Fruit fly (Drosophila melanogaster) whole organism, prepupa: ENCODE data around the gene CG32641.
A peak's percentile ranks its signal among the peaks of the same experiment; 100 is the strongest.
"Not testable (repeated sequence)": the region's sequence is repeated elsewhere in the genome, so short reads cannot be mapped to it uniquely, and the experiment has no call there.

ENCODE experiments used
- Blimp-1 ChIP-seq: fragments of 200-800 bp; sonication (Bioruptor generic); optimal IDR thresholded peaks from 3 replicates; lab custom pipeline; 2017; ENCODE audit warnings: missing biosample characterization, missing genetic modification characterization, mild to moderate bottlenecking, moderate library complexity, missing genetic modification reagents
- CG10631 ChIP-seq: fragments of 200-800 bp; sonication (Bioruptor generic); optimal IDR thresholded peaks from 2 replicates; lab custom pipeline; 2016; ENCODE audit warnings: missing biosample characterization, missing genetic modification characterization
- CG10669 ChIP-seq: fragments of 200-800 bp; sonication (Bioruptor generic); optimal IDR thresholded peaks from 3 replicates; lab custom pipeline; 2018; ENCODE audit warnings: missing biosample characterization, mild to moderate bottlenecking, missing genetic modification characterization, moderate library complexity
- CG11294 ChIP-seq: fragments of 200-800 bp; sonication (Bioruptor generic); IDR thresholded peaks from 2 replicates; pipeline ENCODE4 v1.3.6; 2022; ENCODE audit warnings: missing biosample characterization, missing genetic modification characterization
- CG11762 ChIP-seq: fragments of 200-800 bp; sonication (Bioruptor generic); optimal IDR thresholded peaks from 3 replicates; lab custom pipeline; 2016; ENCODE audit warnings: missing biosample characterization, missing genetic modification characterization; ENCODE audit not compliant: insufficient read depth
- CG11902 ChIP-seq: fragments of 200-800 bp; sonication (Bioruptor generic); optimal IDR thresholded peaks from 3 replicates; lab custom pipeline; 2016; ENCODE audit warnings: missing biosample characterization, missing genetic modification characterization
- CG1621 ChIP-seq: fragments of 200-800 bp; sonication (Bioruptor generic); optimal IDR thresholded peaks from 3 replicates; lab custom pipeline; 2018; ENCODE audit warnings: missing biosample characterization, mild to moderate bottlenecking, missing genetic modification characterization
- CG16779 ChIP-seq: fragments of 200-800 bp; sonication (Bioruptor generic); optimal IDR thresholded peaks from 3 replicates; lab custom pipeline; 2017; ENCODE audit warnings: missing biosample characterization, mild to moderate bottlenecking, missing genetic modification characterization
- CG3032 ChIP-seq: fragments of 200-800 bp; optimal IDR thresholded peaks from 2 replicates; lab custom pipeline; 2019; ENCODE audit warnings: missing biosample characterization, mild to moderate bottlenecking, missing genetic modification characterization, moderate library complexity
- CG31627 ChIP-seq: fragments of 200-800 bp; sonication (Bioruptor generic); optimal IDR thresholded peaks from 3 replicates; lab custom pipeline; 2016; ENCODE audit warnings: missing biosample characterization, missing genetic modification characterization
- CG34406 ChIP-seq: fragments of 200-800 bp; sonication (Bioruptor generic); optimal IDR thresholded peaks from 3 replicates; lab custom pipeline; 2016; ENCODE audit warnings: missing biosample characterization, missing genetic modification characterization
- CG3919 ChIP-seq: fragments of 200-800 bp; sonication (Bioruptor generic); optimal IDR thresholded peaks from 3 replicates; lab custom pipeline; 2016; ENCODE audit warnings: missing biosample characterization, missing genetic modification characterization
- CG4318 ChIP-seq: fragments of 200-800 bp; sonication (Bioruptor generic); optimal IDR thresholded peaks from 3 replicates; lab custom pipeline; 2017; ENCODE audit warnings: missing biosample characterization, mild to moderate bottlenecking, missing genetic modification characterization
- CG6163 ChIP-seq: fragments of 200-800 bp; sonication (Bioruptor generic); IDR thresholded peaks from 3 replicates; pipeline ENCODE4 v1.3.6; 2022; ENCODE audit warnings: missing biosample characterization, missing genetic modification characterization
- CG6276 ChIP-seq: fragments of 200-800 bp; sonication (Bioruptor generic); optimal IDR thresholded peaks from 2 replicates; lab custom pipeline; 2017; ENCODE audit warnings: missing biosample characterization, mild to moderate bottlenecking, missing genetic modification characterization
- CG6792 ChIP-seq: fragments of 200-800 bp; sonication (Bioruptor generic); optimal IDR thresholded peaks from 3 replicates; lab custom pipeline; 2016; ENCODE audit warnings: missing biosample characterization, missing genetic modification characterization
- CG6808 ChIP-seq: fragments of 200-800 bp; sonication (Bioruptor generic); optimal IDR thresholded peaks from 3 replicates; lab custom pipeline; 2017; ENCODE audit warnings: missing biosample characterization, missing genetic modification characterization, mild to moderate bottlenecking, moderate library complexity, missing genetic modification reagents
- CG6854 ChIP-seq: fragments of 200-800 bp; sonication (Bioruptor generic); optimal IDR thresholded peaks from 2 replicates; lab custom pipeline; 2017; ENCODE audit warnings: missing biosample characterization, mild to moderate bottlenecking, missing genetic modification characterization
- CG7368 ChIP-seq: fragments of 200-800 bp; sonication (Bioruptor generic); optimal IDR thresholded peaks from 3 replicates; lab custom pipeline; 2016; ENCODE audit warnings: missing biosample characterization, missing genetic modification characterization
- CG8319 ChIP-seq: fragments of 200-800 bp; sonication (Bioruptor generic); optimal IDR thresholded peaks from 3 replicates; lab custom pipeline; 2016; ENCODE audit warnings: missing biosample characterization, missing genetic modification characterization
- CG8632 ChIP-seq: fragments of 200-800 bp; sonication (Bioruptor generic); optimal IDR thresholded peaks from 3 replicates; lab custom pipeline; 2016; ENCODE audit warnings: missing biosample characterization, missing genetic modification characterization
- CG9139 ChIP-seq: fragments of 200-800 bp; sonication (Bioruptor generic); optimal IDR thresholded peaks from 3 replicates; lab custom pipeline; 2017; ENCODE audit warnings: missing biosample characterization, mild to moderate bottlenecking, missing genetic modification characterization
- Eip78C ChIP-seq: fragments of 200-800 bp; sonication (Bioruptor generic); peaks from one replicate; lab custom pipeline; 2016; ENCODE audit warnings: missing biosample characterization, missing genetic modification characterization
- Ets21C ChIP-seq: fragments of 200-800 bp; sonication (Bioruptor generic); optimal IDR thresholded peaks from 3 replicates; lab custom pipeline; 2016; ENCODE audit warnings: missing biosample characterization, missing genetic modification characterization
- Ets96B ChIP-seq: fragments of 200-800 bp; optimal IDR thresholded peaks from 2 replicates; lab custom pipeline; 2019; ENCODE audit warnings: missing biosample characterization, mild to moderate bottlenecking, missing genetic modification characterization, moderate library complexity
- Gug ChIP-seq: fragments of 200-800 bp; sonication (Bioruptor generic); IDR thresholded peaks from 2 replicates; pipeline ENCODE4 v1.3.6; 2022; ENCODE audit warnings: missing biosample characterization, missing genetic modification characterization
- Hr38 ChIP-seq: sonication (Bioruptor generic); optimal IDR thresholded peaks from 2 replicates; lab custom pipeline; 2016; ENCODE audit warnings: missing biosample characterization, missing genetic modification characterization
- Lpt ChIP-seq: fragments of 200-800 bp; sonication (Bioruptor generic); optimal IDR thresholded peaks from 3 replicates; lab custom pipeline; 2016; ENCODE audit warnings: missing biosample characterization, missing genetic modification characterization
- OdsH ChIP-seq: fragments of 200-800 bp; sonication (Bioruptor generic); optimal IDR thresholded peaks from 3 replicates; lab custom pipeline; 2016; ENCODE audit warnings: missing biosample characterization, missing genetic modification characterization
- Sox102F ChIP-seq: fragments of 200-800 bp; sonication (Bioruptor generic); optimal IDR thresholded peaks from 2 replicates; lab custom pipeline; 2016; ENCODE audit warnings: missing biosample characterization, mild to moderate bottlenecking, missing genetic modification characterization
- Sox14 ChIP-seq: fragments of 200-800 bp; sonication (Bioruptor generic); optimal IDR thresholded peaks from 3 replicates; lab custom pipeline; 2016; ENCODE audit warnings: missing biosample characterization, missing genetic modification characterization
- Sox15 ChIP-seq: fragments of 200-800 bp; sonication (Bioruptor generic); optimal IDR thresholded peaks from 3 replicates; lab custom pipeline; 2016; ENCODE audit warnings: missing biosample characterization, missing genetic modification characterization
- achi ChIP-seq: fragments of 200-800 bp; sonication (Bioruptor generic); optimal IDR thresholded peaks from 3 replicates; lab custom pipeline; 2016; ENCODE audit warnings: missing biosample characterization, missing genetic modification characterization
- acj6 ChIP-seq: fragments of 200-800 bp; sonication (Bioruptor generic); optimal IDR thresholded peaks from 3 replicates; lab custom pipeline; 2016; ENCODE audit warnings: missing biosample characterization, missing genetic modification characterization
- cyc ChIP-seq: fragments of 200-800 bp; sonication (Bioruptor generic); optimal IDR thresholded peaks from 3 replicates; lab custom pipeline; 2016; ENCODE audit warnings: missing biosample characterization, missing genetic modification characterization
- dac ChIP-seq: fragments of 200-800 bp; sonication (Bioruptor generic); optimal IDR thresholded peaks from 2 replicates; lab custom pipeline; 2017; ENCODE audit warnings: missing biosample characterization, mild to moderate bottlenecking, missing genetic modification characterization
- dsx ChIP-seq: fragments of 200-800 bp; optimal IDR thresholded peaks from 3 replicates; lab custom pipeline; 2019; ENCODE audit warnings: missing biosample characterization, mild to moderate bottlenecking, missing genetic modification characterization, moderate library complexity; ENCODE audit not compliant: poor library complexity, severe bottlenecking
- eg ChIP-seq: fragments of 200-800 bp; sonication (Bioruptor generic); IDR thresholded peaks from 3 replicates; pipeline ENCODE4 v1.3.6; 2022; ENCODE audit warnings: missing biosample characterization, missing genetic modification characterization
- esn ChIP-seq: fragments of 200-800 bp; sonication (Bioruptor generic); optimal IDR thresholded peaks from 2 replicates; lab custom pipeline; 2016; ENCODE audit warnings: missing biosample characterization, mild to moderate bottlenecking, missing genetic modification characterization, moderate library complexity
- fd59A ChIP-seq: fragments of 200-800 bp; sonication (Bioruptor generic); optimal IDR thresholded peaks from 2 replicates; lab custom pipeline; 2017; ENCODE audit warnings: missing biosample characterization, mild to moderate bottlenecking, missing genetic modification characterization, missing genetic modification reagents
- fd85E ChIP-seq: fragments of 200-800 bp; sonication (Bioruptor generic); optimal IDR thresholded peaks from 3 replicates; lab custom pipeline; 2016; ENCODE audit warnings: missing biosample characterization, missing genetic modification characterization
- fkh ChIP-seq: fragments of 200-800 bp; sonication (Bioruptor generic); optimal IDR thresholded peaks from 3 replicates; lab custom pipeline; 2017; ENCODE audit warnings: missing biosample characterization, mild to moderate bottlenecking, missing genetic modification characterization, moderate library complexity
- net ChIP-seq: fragments of 200-800 bp; sonication (Bioruptor generic); optimal IDR thresholded peaks from 3 replicates; lab custom pipeline; 2016; ENCODE audit warnings: missing biosample characterization, missing genetic modification characterization
- pdm3 ChIP-seq: fragments of 200-800 bp; sonication (Bioruptor generic); optimal IDR thresholded peaks from 3 replicates; lab custom pipeline; 2016; ENCODE audit warnings: missing biosample characterization, missing genetic modification characterization
- salr ChIP-seq, 2 experiments: fragments of 200-800 bp; sonication (Bioruptor generic); optimal IDR thresholded peaks; 3 replicates each; lab custom pipeline; 2016 to 2018; ENCODE audit warnings: missing biosample characterization in 2 of 2, missing genetic modification characterization in 2 of 2, mild to moderate bottlenecking in 1 of 2
- spab ChIP-seq: fragments of 200-800 bp; sonication (Bioruptor generic); optimal IDR thresholded peaks from 2 replicates; lab custom pipeline; 2017; ENCODE audit warnings: missing biosample characterization, mild to moderate bottlenecking, missing genetic modification characterization, missing genetic modification reagents
- topi ChIP-seq: fragments of 200-800 bp; sonication (Bioruptor generic); optimal IDR thresholded peaks from 3 replicates; lab custom pipeline; 2016; ENCODE audit warnings: missing biosample characterization, missing genetic modification characterization

CG32641 gene

DNA sequence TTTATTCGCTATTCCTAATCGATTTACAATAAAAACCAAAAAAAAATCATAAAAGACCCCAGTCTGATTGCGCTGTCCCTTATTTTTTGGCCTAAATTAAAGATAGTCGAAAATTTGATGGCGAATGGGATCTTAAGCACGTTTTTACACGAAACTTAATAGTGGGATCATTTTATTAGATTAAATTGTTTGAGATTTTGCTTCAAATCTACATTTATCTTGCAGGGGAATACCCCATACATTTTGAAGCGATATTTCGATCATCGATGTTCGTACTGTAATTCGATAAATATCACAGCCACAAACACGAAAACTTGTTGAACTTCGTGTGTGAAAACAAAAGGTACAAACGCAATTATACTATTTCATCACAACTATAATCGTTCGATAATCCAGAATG is at the start of gene CG32641:
Gene CG32641, plus strand, starts transcription at position 301 of the 400 bp plus-strand sequence.
- not testable (repeated sequence) for TF ChIP-seq dac; CG11902 (GFP tag; lab: Kevin White, UChicago); salr (GFP tag; optimal IDR thresholded peaks at IDR 0.05; lab: Kevin White, UChicago)

DNA sequence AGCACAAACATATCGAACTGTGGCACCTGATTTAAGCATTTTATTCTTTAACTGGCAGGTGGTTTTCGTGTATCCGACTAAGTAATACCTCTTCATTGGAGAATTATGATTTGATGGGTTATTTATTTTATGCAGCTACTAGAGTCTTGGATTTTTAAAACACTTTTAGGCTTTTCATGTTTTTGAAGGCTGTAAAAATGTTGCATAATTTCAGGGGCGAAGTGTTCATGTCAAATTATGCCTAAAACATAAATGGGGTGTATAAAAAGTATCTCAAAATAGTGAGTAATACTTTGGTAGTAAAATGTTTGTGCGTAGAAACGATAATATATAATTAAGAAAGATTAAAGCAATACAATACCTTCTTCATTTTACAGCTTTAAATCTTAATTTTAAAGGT is 49.5 kb upstream of the CG32641 start:
- TF ChIP-seq topi = no peak
- no peak for TF ChIP-seq CG6854 (GFP tag; lab: Kevin White, UChicago)
- no peak for TF ChIP-seq CG6808 (GFP tag; lab: Kevin White, UChicago)
- no peak for TF ChIP-seq CG8632 (GFP tag; lab: Kevin White, UChicago)
- TF ChIP-seq Ets96B (tag; lab: Kevin White, UChicago) = no peak
- TF ChIP-seq OdsH (GFP tag; lab: Kevin White, UChicago) = no peak
- no peak for TF ChIP-seq eg (GFP tag; lab: Robert Waterston, UW)
- TF ChIP-seq Sox14 = no peak
- TF ChIP-seq CG6792 (GFP tag; lab: Kevin White, UChicago) = no peak
- TF ChIP-seq CG1621 (tag; lab: Kevin White, UChicago) = no peak
- TF ChIP-seq CG6163 = no peak

DNA sequence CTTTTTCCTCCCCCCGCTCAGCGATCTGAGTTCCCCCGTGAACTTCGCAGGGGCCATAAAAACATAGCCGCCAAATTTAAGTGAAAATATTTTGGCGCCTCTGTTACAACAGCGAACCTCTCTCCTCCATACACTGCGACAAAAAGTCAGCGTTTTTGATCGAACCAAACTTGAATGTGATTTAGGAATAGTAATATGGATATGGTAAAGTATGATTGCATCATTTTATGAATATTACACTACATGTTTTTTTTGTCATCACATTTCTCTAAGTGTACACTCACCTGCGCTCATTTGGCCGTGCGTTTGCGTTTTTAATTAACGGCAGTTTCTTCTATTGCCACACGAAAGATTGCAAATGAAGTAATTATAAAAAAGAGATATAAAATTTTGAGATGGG is 48.6 kb upstream of the CG32641 start:
- peak; percentile 35 for TF ChIP-seq Sox15 (GFP tag; lab: Kevin White, UChicago)
- no peak for TF ChIP-seq Blimp-1 (GFP tag; lab: Kevin White, UChicago)
- TF ChIP-seq acj6 (GFP tag; lab: Kevin White, UChicago) = peak; percentile 47
- TF ChIP-seq cyc = peak; percentile 53
- TF ChIP-seq Eip78C (GFP tag; lab: Kevin White, UChicago) = peak; percentile 86
- peak; percentile 27 for TF ChIP-seq Lpt
- no peak for TF ChIP-seq CG6808 (GFP tag; lab: Kevin White, UChicago)
- TF ChIP-seq fkh = no peak
- TF ChIP-seq dsx (GFP tag; lab: Kevin White, UChicago) = no peak
- TF ChIP-seq CG6854 (GFP tag; lab: Kevin White, UChicago) = no peak
- TF ChIP-seq achi (GFP tag; lab: Kevin White, UChicago) = peak; percentile 56
- no peak for TF ChIP-seq CG10631 (GFP tag; lab: Kevin White, UChicago)
- no peak for TF ChIP-seq CG9139 (GFP tag; lab: Kevin White, UChicago)
- no peak for TF ChIP-seq CG1621 (tag; lab: Kevin White, UChicago)
- no peak for TF ChIP-seq CG11902 (GFP tag; lab: Kevin White, UChicago)
- peak; percentile 48 for TF ChIP-seq CG4318
- no peak for TF ChIP-seq CG16779 (tag; lab: Kevin White, UChicago)
- peak; percentile 35 for TF ChIP-seq Sox14
- TF ChIP-seq CG6276 (GFP tag; lab: Kevin White, UChicago) = peak; percentile 67
- TF ChIP-seq Gug (GFP tag; lab: Robert Waterston, UW) = no peak; the same call in 1 of the 2 replicates
- TF ChIP-seq topi = peak; percentile 60
- TF ChIP-seq Ets21C = peak; percentile 29
- peak; percentile 65 for TF ChIP-seq CG34406 (GFP tag; lab: Kevin White, UChicago)
- peak; percentile 25 for TF ChIP-seq CG10669 (GFP tag; lab: Kevin White, UChicago)
- no peak for TF ChIP-seq CG3032 (tag; lab: Kevin White, UChicago)
- peak; percentile 73 for TF ChIP-seq CG6163
- peak; percentile 72 for TF ChIP-seq CG3919 (GFP tag; lab: Kevin White, UChicago)
- peak; percentile 36 for TF ChIP-seq Sox102F (GFP tag; lab: Kevin White, UChicago)
- TF ChIP-seq CG11762 (GFP tag; lab: Kevin White, UChicago) = peak; percentile 34
- TF ChIP-seq fd85E (GFP tag; lab: Kevin White, UChicago) = no peak
- peak; percentile 61 for TF ChIP-seq CG7368 (GFP tag; lab: Kevin White, UChicago)
- peak; percentile 55 for TF ChIP-seq CG31627 (GFP tag; lab: Kevin White, UChicago)
- TF ChIP-seq fd59A (GFP tag; lab: Kevin White, UChicago) = no peak
- peak; percentile 56 for TF ChIP-seq esn (GFP tag; lab: Kevin White, UChicago)
- peak; percentile 43 for TF ChIP-seq CG8319
- peak; percentile 50 for TF ChIP-seq CG8632 (GFP tag; lab: Kevin White, UChicago)
- TF ChIP-seq CG11294 (GFP tag; lab: Robert Waterston, UW) = no peak
- no peak for TF ChIP-seq spab (GFP tag; lab: Kevin White, UChicago)
- TF ChIP-seq salr (GFP tag; optimal IDR thresholded peaks at IDR 0.05; lab: Kevin White, UChicago) = peak in 1 of 2 experiments; percentile 25
- peak; percentile 62 for TF ChIP-seq pdm3 (GFP tag; lab: Kevin White, UChicago)
- no peak for TF ChIP-seq Hr38
- TF ChIP-seq net (GFP tag; lab: Kevin White, UChicago) = peak; percentile 65
